Worm (Caenorhabditis elegans) whole organism, L4 larva: ENCODE results near the gene F12A10.8.
"Not testable (repeated sequence)": the region's sequence is repeated elsewhere in the genome, so short reads cannot be mapped to it uniquely, and the experiment has no call there.

ENCODE experiments used
- D1046.2 ChIP-seq: fragments of 200-800 bp; sonication (Bioruptor generic); IDR thresholded peaks from 2 replicates; pipeline ENCODE4 v1.3.6; 2022; ENCODE audit warnings: missing genetic modification characterization, missing compliant biosample characterization
- T20F7.1 ChIP-seq: fragments of 200-800 bp; sonication (Bioruptor generic); optimal IDR thresholded peaks from 2 replicates; lab custom pipeline; 2018; ENCODE audit warnings: mild to moderate bottlenecking, missing genetic modification characterization, missing compliant biosample characterization
- T26A8.4 ChIP-seq: fragments of 200-800 bp; sonication (Bioruptor generic); IDR thresholded peaks from 2 replicates; pipeline ENCODE4 v1.3.6; 2022; ENCODE audit warnings: missing genetic modification characterization, missing compliant biosample characterization
- Y105C5A.15 ChIP-seq: fragments of 200-800 bp; sonication (Bioruptor generic); IDR thresholded peaks from 2 replicates; pipeline ENCODE4 v1.3.6; 2022; ENCODE audit warnings: missing genetic modification characterization, missing compliant biosample characterization
- Y5F2A.4 ChIP-seq: fragments of 200-800 bp; sonication (Bioruptor generic); optimal IDR thresholded peaks from 2 replicates; lab custom pipeline; 2018; ENCODE audit warnings: mild to moderate bottlenecking, missing genetic modification characterization, missing compliant biosample characterization
- ZK337.2 ChIP-seq: fragments of 200-800 bp; sonication (Bioruptor generic); IDR thresholded peaks from 2 replicates; pipeline ENCODE4 v1.3.6; 2022; ENCODE audit warnings: missing genetic modification reagents, missing genetic modification characterization, missing compliant biosample characterization
- aly-2 ChIP-seq: sonication (generic microtip); optimal IDR thresholded peaks from 2 replicates; lab custom pipeline; 2018; ENCODE audit warnings: missing biosample characterization, missing genetic modification characterization
- arid-1 ChIP-seq: fragments of 200-800 bp; sonication (Bioruptor generic); conservative IDR thresholded peaks from 2 replicates; pipeline ENCODE4 v1.3.6; 2022; ENCODE audit warnings: missing genetic modification reagents, missing genetic modification characterization, missing compliant biosample characterization
- attf-4 ChIP-seq: sonication (generic microtip); optimal IDR thresholded peaks from 3 replicates; lab custom pipeline; 2017; ENCODE audit warnings: missing biosample characterization, missing genetic modification characterization
- ceh-62 ChIP-seq: sonication (generic microtip); optimal IDR thresholded peaks from 2 replicates; lab custom pipeline; 2017; ENCODE audit warnings: missing biosample characterization, missing genetic modification characterization
- daf-12 ChIP-seq: fragments of 150-350 bp; optimal IDR thresholded peaks from 2 replicates; lab custom pipeline; 2014; ENCODE audit warnings: missing biosample characterization, missing genetic modification reagents, missing genetic modification characterization
- daf-16 ChIP-seq, 3 experiments: sonication (generic microtip); optimal IDR thresholded peaks; 2 replicates each; lab custom pipeline; 2016 to 2017; ENCODE audit warnings: missing genetic modification characterization in 3 of 3, missing genetic modification reagents in 3 of 3, mild to moderate bottlenecking in 2 of 3, missing compliant biosample characterization in 2 of 3, missing biosample characterization in 1 of 3, moderate library complexity in 1 of 3
- daf-8 ChIP-seq: fragments of 200-800 bp; sonication (Bioruptor generic); IDR thresholded peaks from 2 replicates; pipeline ENCODE4 v1.3.6; 2022; ENCODE audit warnings: missing genetic modification characterization, missing compliant biosample characterization
- dmd-6 ChIP-seq: fragments of 200-800 bp; sonication (Bioruptor generic); IDR thresholded peaks from 2 replicates; pipeline ENCODE4 v1.3.6; 2022; ENCODE audit warnings: missing genetic modification reagents, missing genetic modification characterization, missing compliant biosample characterization
- egl-27 ChIP-seq: sonication (generic microtip); optimal IDR thresholded peaks from 3 replicates; lab custom pipeline; 2017; ENCODE audit warnings: missing biosample characterization, missing genetic modification reagents, missing genetic modification characterization
- hlh-30 ChIP-seq: sonication (generic microtip); optimal IDR thresholded peaks from 2 replicates; lab custom pipeline; 2017; ENCODE audit warnings: antibody characterized with exemption, mild to moderate bottlenecking, missing genetic modification characterization, missing compliant biosample characterization; ENCODE audit not compliant: insufficient read depth
- hmg-1.1 ChIP-seq: fragments of 200-800 bp; sonication (Bioruptor generic); IDR thresholded peaks from 2 replicates; pipeline ENCODE4 v1.3.6; 2022; ENCODE audit warnings: missing genetic modification reagents, missing genetic modification characterization, missing compliant biosample characterization
- lin-1 ChIP-seq: fragments of 200-800 bp; sonication (Bioruptor generic); IDR thresholded peaks from 2 replicates; pipeline ENCODE4 v1.3.6; 2022; ENCODE audit warnings: missing genetic modification reagents, missing genetic modification characterization, missing compliant biosample characterization
- lin-39 ChIP-seq: fragments of 150-350 bp; optimal IDR thresholded peaks from 2 replicates; lab custom pipeline; 2014; ENCODE audit warnings: missing biosample characterization, missing genetic modification reagents, missing genetic modification characterization
- lir-3 ChIP-seq: sonication (generic microtip); optimal IDR thresholded peaks from 2 replicates; lab custom pipeline; 2016; ENCODE audit warnings: mild to moderate bottlenecking, missing genetic modification characterization, missing compliant biosample characterization
- madf-5 ChIP-seq, 2 experiments: fragments of 200-800 bp; sonication (Bioruptor generic); IDR thresholded peaks; 2 replicates each; pipeline ENCODE4 v1.3.6; 2022; ENCODE audit warnings: missing compliant biosample characterization in 2 of 2, missing genetic modification characterization in 2 of 2
- madf-9 ChIP-seq: fragments of 200-800 bp; sonication (Bioruptor generic); conservative IDR thresholded peaks from 2 replicates; pipeline ENCODE4 v1.3.6; 2022; ENCODE audit warnings: missing genetic modification reagents, missing genetic modification characterization, missing compliant biosample characterization
- mdt-29 ChIP-seq: fragments of 200-800 bp; sonication (Bioruptor generic); IDR thresholded peaks from 2 replicates; pipeline ENCODE4 v1.3.6; 2022; ENCODE audit warnings: missing genetic modification reagents, missing genetic modification characterization, missing compliant biosample characterization
- mep-1 ChIP-seq: fragments of 150-350 bp; sonication (generic microtip); optimal IDR thresholded peaks from 3 replicates; lab custom pipeline; 2014; ENCODE audit warnings: missing biosample characterization, missing genetic modification characterization
- mxl-2 ChIP-seq: fragments of 200-800 bp; sonication (Bioruptor generic); conservative IDR thresholded peaks from 2 replicates; pipeline ENCODE4 v1.3.6; 2022; ENCODE audit warnings: missing genetic modification reagents, missing genetic modification characterization, missing compliant biosample characterization
- nhr-102 ChIP-seq: sonication (generic microtip); optimal IDR thresholded peaks from 2 replicates; lab custom pipeline; 2016; ENCODE audit warnings: mild to moderate bottlenecking, missing genetic modification characterization, moderate library complexity, missing compliant biosample characterization
- nhr-41 ChIP-seq: fragments of 200-800 bp; sonication (Bioruptor generic); IDR thresholded peaks from 2 replicates; pipeline ENCODE4 v1.3.6; 2022; ENCODE audit warnings: missing genetic modification reagents, missing genetic modification characterization, missing compliant biosample characterization
- nhr-42 ChIP-seq: fragments of 200-800 bp; sonication (Bioruptor generic); IDR thresholded peaks from 2 replicates; pipeline ENCODE4 v1.3.6; 2022; ENCODE audit warnings: missing genetic modification characterization, missing compliant biosample characterization
- nhr-48 ChIP-seq: sonication (generic microtip); optimal IDR thresholded peaks from 2 replicates; lab custom pipeline; 2016; ENCODE audit warnings: mild to moderate bottlenecking, missing genetic modification characterization, missing compliant biosample characterization
- nhr-6 ChIP-seq: fragments of 150-350 bp; optimal IDR thresholded peaks from 2 replicates; lab custom pipeline; 2014; ENCODE audit warnings: missing biosample characterization, missing genetic modification characterization
- snpc-4 ChIP-seq: fragments of 150-350 bp; optimal IDR thresholded peaks from 2 replicates; lab custom pipeline; 2014; ENCODE audit warnings: missing biosample characterization, missing genetic modification characterization
- spr-1 ChIP-seq: sonication (generic microtip); optimal IDR thresholded peaks from 2 replicates; lab custom pipeline; 2016; ENCODE audit warnings: mild to moderate bottlenecking, missing genetic modification characterization, missing compliant biosample characterization
- spr-3 ChIP-seq: fragments of 200-800 bp; sonication (Bioruptor generic); optimal IDR thresholded peaks from 2 replicates; lab custom pipeline; 2018; ENCODE audit warnings: mild to moderate bottlenecking, missing genetic modification characterization, missing compliant biosample characterization
- tag-97 ChIP-seq: fragments of 200-800 bp; sonication (Bioruptor generic); IDR thresholded peaks from 2 replicates; pipeline ENCODE4 v1.3.6; 2022; ENCODE audit warnings: missing genetic modification characterization, missing compliant biosample characterization
- unc-130 ChIP-seq: sonication (generic microtip); optimal IDR thresholded peaks from 2 replicates; lab custom pipeline; 2016; ENCODE audit warnings: missing genetic modification reagents, missing genetic modification characterization, missing compliant biosample characterization
- unc-39 ChIP-seq: sonication (generic microtip); optimal IDR thresholded peaks from 2 replicates; lab custom pipeline; 2017; ENCODE audit warnings: missing biosample characterization, missing genetic modification characterization
- vab-7 ChIP-seq: fragments of 200-800 bp; sonication (Bioruptor generic); IDR thresholded peaks from 2 replicates; pipeline ENCODE4 v1.3.6; 2022; ENCODE audit warnings: missing genetic modification reagents, missing genetic modification characterization, missing compliant biosample characterization
- zag-1 ChIP-seq: fragments of 150-350 bp; optimal IDR thresholded peaks from 2 replicates; lab custom pipeline; 2014; ENCODE audit warnings: missing biosample characterization, missing genetic modification characterization
- zip-11 ChIP-seq: fragments of 200-800 bp; sonication (Bioruptor generic); IDR thresholded peaks from 2 replicates; pipeline ENCODE4 v1.3.6; 2022; ENCODE audit warnings: missing genetic modification characterization, missing compliant biosample characterization
- zip-2 ChIP-seq: fragments of 150-350 bp; optimal IDR thresholded peaks from 2 replicates; lab custom pipeline; 2014; ENCODE audit warnings: missing biosample characterization, missing genetic modification characterization
- ztf-7 ChIP-seq: fragments of 150-350 bp; optimal IDR thresholded peaks from 2 replicates; lab custom pipeline; 2014; ENCODE audit warnings: missing biosample characterization, missing genetic modification characterization

The F12A10.8 gene

DNA sequence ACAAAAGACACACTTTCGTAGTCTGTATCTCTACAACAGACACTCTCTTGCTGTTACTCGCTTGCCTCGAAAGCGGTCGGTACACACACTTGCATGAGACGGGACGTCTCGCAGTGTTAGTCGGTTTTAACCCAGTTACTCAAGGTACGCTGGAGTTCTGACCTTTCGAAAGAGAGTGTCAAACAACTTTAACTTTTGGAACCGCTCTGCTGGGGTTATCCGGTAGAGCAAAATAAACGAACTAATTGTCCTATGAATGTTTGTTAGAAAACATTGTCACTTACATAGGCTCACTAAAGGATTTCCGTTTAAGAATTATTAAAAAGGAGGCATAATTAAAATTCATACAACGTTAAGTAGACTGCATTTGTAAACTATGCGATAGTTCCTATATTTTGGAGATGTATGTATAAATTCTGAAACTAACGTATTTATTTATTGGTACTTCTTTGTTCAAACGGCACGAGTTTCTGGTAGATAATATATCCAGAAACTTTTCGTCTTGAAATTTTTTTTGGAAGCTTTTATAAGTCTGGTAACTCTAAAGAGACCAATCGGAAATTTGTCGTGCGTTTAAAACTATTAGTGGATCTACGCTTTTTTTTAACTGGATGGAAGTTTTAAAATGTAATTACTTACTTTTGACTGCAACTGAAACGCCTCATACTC, 42.7 kb upstream of the F12A10.8 start (continued):
- peak; percentile 96 for TF ChIP-seq nhr-42 (GFP tag; lab: Robert Waterston, UW)
- TF ChIP-seq T26A8.4 (GFP tag; lab: Robert Waterston, UW): peak; percentile 99
- no peak for TF ChIP-seq ceh-62 (tag; lab: Kevin White, UChicago)
- TF ChIP-seq spr-3 (GFP tag; lab: Kevin White, UChicago): peak; percentile 99
- peak; percentile 84; the same call in 1 of the 2 replicates for TF ChIP-seq daf-8 (GFP tag; lab: Robert Waterston, UW)
- TF ChIP-seq attf-4: peak; percentile 63
- peak; percentile 83 for TF ChIP-seq Y105C5A.15 (GFP tag; lab: Robert Waterston, UW)
- TF ChIP-seq hmg-1.1 (GFP tag; lab: Robert Waterston, UW): peak; percentile 99
- TF ChIP-seq nhr-102 (tag; lab: Kevin White, UChicago): peak; percentile 97
- TF ChIP-seq zag-1: peak; percentile 95
- peak; percentile 88 for TF ChIP-seq ZK337.2 (GFP tag; lab: Robert Waterston, UW)
- no peak for TF ChIP-seq egl-27 (tag; lab: Kevin White, UChicago)
- peak; percentile 92 for TF ChIP-seq T20F7.1 (GFP tag; lab: Kevin White, UChicago)
- TF ChIP-seq daf-16 (GFP tag; optimal IDR thresholded peaks at IDR 0.05; lab: Kevin White, UChicago): peak; percentile 83 to 90
- TF ChIP-seq daf-16 (tag; optimal IDR thresholded peaks at IDR 0.05; lab: Kevin White, UChicago): peak; percentile 94
- TF ChIP-seq Y5F2A.4 (GFP tag; lab: Kevin White, UChicago): peak; percentile 86
- peak; percentile 95 for TF ChIP-seq nhr-48 (tag; lab: Kevin White, UChicago)
- peak; percentile 94 for TF ChIP-seq madf-9 (GFP tag; lab: Robert Waterston, UW)
- TF ChIP-seq, all 104 proteins: peak for 98

DNA sequence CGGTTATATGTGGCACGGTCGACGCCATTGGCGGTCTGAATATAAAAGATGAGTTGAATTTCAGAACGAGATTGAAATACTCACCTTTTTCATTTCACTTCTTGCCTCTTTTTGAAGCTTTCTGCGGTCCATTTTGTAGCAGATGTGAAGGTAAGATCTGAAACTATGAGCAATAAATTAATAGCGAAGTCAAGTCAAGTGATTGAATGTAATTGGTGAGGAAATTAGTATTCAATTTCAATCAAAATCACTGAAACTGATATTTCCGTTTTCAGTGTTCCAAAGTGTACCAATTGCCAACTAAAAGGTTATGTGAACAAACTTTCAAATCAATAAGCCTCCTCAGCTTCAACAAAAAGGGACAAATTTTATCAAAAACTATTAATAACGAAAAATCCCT, 40.8 kb upstream of the F12A10.8 start, which contains the start of gene C17C3.24:
Gene C17C3.24, minus strand, starts transcription at position 101 of the 400 bp plus-strand sequence.
- no peak for TF ChIP-seq madf-5 (GFP tag; IDR thresholded peaks at IDR 0.05; lab: Robert Waterston, UW)
- no peak for TF ChIP-seq tag-97
- TF ChIP-seq aly-2 (tag; lab: Kevin White, UChicago): no peak
- no peak for TF ChIP-seq mdt-29 (GFP tag; lab: Robert Waterston, UW)
- no peak for TF ChIP-seq hlh-30 (tag; lab: Kevin White, UChicago)
- no peak for TF ChIP-seq nhr-42 (GFP tag; lab: Robert Waterston, UW)
- TF ChIP-seq vab-7 (GFP tag; lab: Robert Waterston, UW): no peak
- no peak for TF ChIP-seq zip-2
- no peak for TF ChIP-seq T20F7.1 (GFP tag; lab: Kevin White, UChicago)
- TF ChIP-seq snpc-4 (tag; lab: Kevin White, UChicago): no peak
- TF ChIP-seq spr-1 (tag; lab: Kevin White, UChicago): no peak
- no peak for TF ChIP-seq zip-11
- no peak for TF ChIP-seq unc-39
- no peak for TF ChIP-seq D1046.2
- TF ChIP-seq, all 104 proteins: peak for 0

DNA sequence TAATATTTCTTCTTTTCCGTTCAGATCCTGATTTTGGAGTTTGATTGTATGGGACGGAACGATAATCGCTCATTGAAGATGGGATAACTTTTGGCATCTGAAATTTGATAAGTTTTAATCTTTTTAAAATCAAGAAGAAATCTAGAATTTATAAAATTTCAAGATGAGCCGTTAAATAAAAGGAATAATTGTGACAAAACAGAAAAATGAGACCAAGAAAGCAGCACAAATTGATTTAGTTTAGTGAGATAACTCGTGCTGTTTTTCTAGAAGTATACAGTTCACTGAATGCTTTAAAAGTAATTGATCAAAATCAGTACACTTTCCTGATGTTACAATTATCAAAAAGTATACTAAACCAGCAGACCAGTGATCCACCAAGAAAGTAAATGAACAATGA, 39.2 kb upstream of the F12A10.8 start, which contains the start of gene hlh-27:
Gene hlh-27, minus strand, starts transcription at position 101 of the 400 bp plus-strand sequence.
- not testable (repeated sequence) for TF ChIP-seq nhr-6 (tag; lab: Kevin White, UChicago); T26A8.4 (GFP tag; lab: Robert Waterston, UW); nhr-42 (GFP tag; lab: Robert Waterston, UW)

DNA sequence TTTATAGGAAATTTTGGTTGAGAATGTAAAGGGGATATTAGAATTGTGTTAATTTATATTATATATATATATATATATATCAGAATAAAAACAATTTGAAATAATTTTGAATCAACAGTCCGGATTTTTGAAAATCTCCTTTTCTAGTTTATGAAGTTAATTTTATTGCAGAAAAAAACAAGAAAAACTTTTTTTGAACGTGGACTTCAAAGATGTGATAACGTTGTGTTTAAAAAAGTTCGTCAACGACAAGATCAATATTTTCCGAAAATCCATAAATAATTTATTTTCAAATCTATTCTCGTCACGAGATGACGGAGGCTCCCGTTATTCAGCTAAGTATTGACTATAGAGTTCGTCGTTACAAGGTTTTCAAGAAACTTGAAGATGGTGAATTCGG, 36.7 kb upstream of the F12A10.8 start, which contains the start of gene C17C3.11:
Gene C17C3.11, plus strand, starts transcription at position 301 of the 400 bp plus-strand sequence.
- TF ChIP-seq daf-12 (no peak), aly-2 (tag; lab: Kevin White, UChicago) (no peak), lin-39 (tag; lab: Kevin White, UChicago) (no peak), Y5F2A.4 (GFP tag; lab: Kevin White, UChicago) (no peak), mep-1 (tag; lab: Kevin White, UChicago) (no peak), unc-130 (GFP tag; lab: Kevin White, UChicago) (no peak), ztf-7 (tag; lab: Kevin White, UChicago) (no peak), lir-3 (no peak), nhr-41 (GFP tag; lab: Robert Waterston, UW) (no peak), nhr-102 (tag; lab: Kevin White, UChicago) (no peak), dmd-6 (GFP tag; lab: Robert Waterston, UW) (no peak), T26A8.4 (GFP tag; lab: Robert Waterston, UW) (no peak), arid-1 (GFP tag; lab: Robert Waterston, UW) (no peak), nhr-48 (tag; lab: Kevin White, UChicago) (no peak), mxl-2 (no peak), lin-1 (no peak), nhr-42 (GFP tag; lab: Robert Waterston, UW) (no peak)
- TF ChIP-seq, all 104 proteins: peak for 0
